Worm (Caenorhabditis elegans) whole organism, mixed stage, embryonic: ENCODE results near the gene F13A7.12.

Source experiments
- elt-1 ChIP-seq: sonication (generic microtip); optimal IDR thresholded peaks from 2 replicates; lab custom pipeline; 2017; ENCODE audit warnings: missing genetic modification characterization, mild to moderate bottlenecking, missing compliant biosample characterization, antibody characterized with exemption, moderate library complexity, borderline replicate concordance; ENCODE audit not compliant: insufficient read depth
- hlh-1 ChIP-seq: fragments of 150-350 bp; optimal IDR thresholded peaks from 2 replicates; lab custom pipeline; 2014; ENCODE audit warnings: missing biosample characterization, missing genetic modification reagents, missing genetic modification characterization
- sem-2 ChIP-seq: fragments of 200-800 bp; sonication (Bioruptor generic); optimal IDR thresholded peaks from 2 replicates; lab custom pipeline; 2018; ENCODE audit warnings: mild to moderate bottlenecking, missing genetic modification characterization, missing compliant biosample characterization
- snpc-4 ChIP-seq: fragments of 150-350 bp; optimal IDR thresholded peaks from 2 replicates; lab custom pipeline; 2014; ENCODE audit warnings: missing biosample characterization, missing genetic modification characterization
- sptf-1 ChIP-seq: sonication (generic microtip); optimal IDR thresholded peaks from 2 replicates; lab custom pipeline; 2017; ENCODE audit warnings: mild to moderate bottlenecking, missing genetic modification characterization, moderate library complexity, missing compliant biosample characterization
- unc-39 ChIP-seq: fragments of 150-350 bp; optimal IDR thresholded peaks from 2 replicates; lab custom pipeline; 2014; ENCODE audit warnings: missing biosample characterization, missing genetic modification characterization
- zip-8 ChIP-seq: fragments of 150-350 bp; optimal IDR thresholded peaks from 2 replicates; lab custom pipeline; 2014; ENCODE audit warnings: missing biosample characterization, missing genetic modification characterization
- ztf-11 ChIP-seq: fragments of 150-350 bp; optimal IDR thresholded peaks from 2 replicates; lab custom pipeline; 2014; ENCODE audit warnings: missing biosample characterization, missing genetic modification characterization

DNA sequence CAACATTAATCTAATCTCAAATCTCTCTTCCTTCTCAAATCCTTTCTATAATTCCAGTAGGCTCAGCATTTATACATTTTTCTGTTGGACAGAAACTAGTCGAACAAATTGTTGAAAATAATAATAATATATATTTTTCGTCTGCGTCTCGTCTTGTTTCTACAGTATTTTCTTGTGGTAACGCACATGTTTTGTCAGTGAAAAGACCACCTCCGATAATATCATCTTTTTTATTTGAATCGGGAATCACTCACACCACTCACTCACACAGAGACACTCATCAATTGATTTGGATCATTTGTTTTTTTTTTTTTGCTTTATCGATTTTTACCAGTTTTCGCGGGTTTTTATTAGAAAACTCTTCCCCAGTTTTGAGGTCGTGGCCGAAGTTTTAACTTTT lies 41.2 kb upstream of the F13A7.12 start:
- no peak for TF ChIP-seq ztf-11 (tag; lab: Kevin White, UChicago)
- no peak for TF ChIP-seq snpc-4 (tag; lab: Kevin White, UChicago)
- no peak for TF ChIP-seq elt-1
- no peak for TF ChIP-seq zip-8 (tag; lab: Kevin White, UChicago)
- no peak for TF ChIP-seq sptf-1
- no peak for TF ChIP-seq unc-39 (tag; lab: Kevin White, UChicago)
- no peak for TF ChIP-seq hlh-1
- TF ChIP-seq sem-2 (GFP tag; lab: Kevin White, UChicago) = no peak
